Fruit fly (Drosophila melanogaster) whole organism, adult: ENCODE measurements around the gene CG14817.

Experiments used
- CG11617 ChIP-seq: fragments of 200-800 bp; sonication (Bioruptor generic); optimal IDR thresholded peaks from 2 replicates; lab custom pipeline; 2017; ENCODE audit warnings: mild to moderate bottlenecking, missing biosample characterization, missing genetic modification reagents, missing genetic modification characterization
- CG12768 ChIP-seq: fragments of 200-800 bp; sonication (Bioruptor generic); optimal IDR thresholded peaks from 2 replicates; lab custom pipeline; 2017; ENCODE audit warnings: missing biosample characterization, missing genetic modification characterization, mild to moderate bottlenecking, moderate library complexity, missing genetic modification reagents
- CG1620 ChIP-seq: fragments of 200-800 bp; sonication (Bioruptor generic); optimal IDR thresholded peaks from 2 replicates; lab custom pipeline; 2016; ENCODE audit warnings: missing biosample characterization, missing genetic modification characterization
- CG5204 ChIP-seq: fragments of 200-800 bp; sonication (Bioruptor generic); optimal IDR thresholded peaks from 2 replicates; lab custom pipeline; 2016; ENCODE audit warnings: missing biosample characterization, missing genetic modification characterization
- CG7101 ChIP-seq: fragments of 200-800 bp; sonication (Bioruptor generic); optimal IDR thresholded peaks from 2 replicates; lab custom pipeline; 2018; ENCODE audit warnings: missing biosample characterization, mild to moderate bottlenecking, missing genetic modification characterization, moderate library complexity
- Crg-1 ChIP-seq: fragments of 200-800 bp; sonication (Bioruptor generic); optimal IDR thresholded peaks from 2 replicates; lab custom pipeline; 2016; ENCODE audit warnings: missing biosample characterization, missing genetic modification characterization
- Mnt ChIP-seq: fragments of 200-800 bp; sonication (Bioruptor generic); optimal IDR thresholded peaks from 2 replicates; lab custom pipeline; 2016; ENCODE audit warnings: missing biosample characterization, mild to moderate bottlenecking, missing genetic modification characterization
- bab1 ChIP-seq: fragments of 200-800 bp; sonication (Bioruptor generic); optimal IDR thresholded peaks from 3 replicates; lab custom pipeline; 2019; ENCODE audit warnings: missing biosample characterization, mild to moderate bottlenecking, missing genetic modification characterization, moderate library complexity
- cic ChIP-seq: fragments of 200-800 bp; sonication (Bioruptor generic); optimal IDR thresholded peaks from 2 replicates; lab custom pipeline; 2017; ENCODE audit warnings: missing biosample characterization, mild to moderate bottlenecking, missing genetic modification characterization, moderate library complexity
- cnc ChIP-seq, 2 experiments: fragments of >200 bp; optimal IDR thresholded peaks; 2 replicates each; lab custom pipeline; 2017
- kay ChIP-seq: fragments of 200-800 bp; sonication (Bioruptor generic); peaks from one replicate; lab custom pipeline; 2016; ENCODE audit warnings: missing biosample characterization, missing genetic modification characterization, borderline replicate concordance
- ovo ChIP-seq: fragments of 200-800 bp; sonication (Bioruptor generic); optimal IDR thresholded peaks from 2 replicates; lab custom pipeline; 2016; ENCODE audit warnings: missing biosample characterization, missing genetic modification characterization
- pad ChIP-seq: fragments of 200-800 bp; sonication (Bioruptor generic); optimal IDR thresholded peaks from 3 replicates; lab custom pipeline; 2017; ENCODE audit warnings: missing biosample characterization, missing genetic modification characterization, mild to moderate bottlenecking, moderate library complexity, missing genetic modification reagents
- toe ChIP-seq: fragments of 200-800 bp; sonication (Bioruptor generic); optimal IDR thresholded peaks from 2 replicates; lab custom pipeline; 2016; ENCODE audit warnings: missing biosample characterization, missing genetic modification characterization

dm6 chrX:1842875-1843274 is 34.2 kb downstream of the CG14817 start:
- TF ChIP-seq cnc (optimal IDR thresholded peaks at IDR 0.05; lab: Kevin White, UChicago) = peak; percentile 8 to 14
- TF ChIP-seq bab1 (GFP tag; lab: Kevin White, UChicago) = peak; percentile 47
- no peak for TF ChIP-seq CG7101 (tag; lab: Kevin White, UChicago)
- no peak for TF ChIP-seq ovo (GFP tag; lab: Kevin White, UChicago)
- TF ChIP-seq Crg-1 = no peak
- no peak for TF ChIP-seq CG12768 (GFP tag; lab: Kevin White, UChicago)
- peak; percentile 58 for TF ChIP-seq kay (GFP tag; lab: Kevin White, UChicago)
- TF ChIP-seq CG1620 (GFP tag; lab: Kevin White, UChicago) = no peak
- TF ChIP-seq CG11617 (GFP tag; lab: Kevin White, UChicago) = peak; percentile 9
- peak; percentile 48 for TF ChIP-seq cic
- TF ChIP-seq toe (GFP tag; lab: Kevin White, UChicago) = no peak
- no peak for TF ChIP-seq pad (GFP tag; lab: Kevin White, UChicago)
- TF ChIP-seq Mnt (GFP tag; lab: Kevin White, UChicago) = peak; percentile 82
- TF ChIP-seq CG5204 = no peak
